Worm (Caenorhabditis elegans) whole organism, young adult: ENCODE results near the gene pam-1.
A peak's percentile ranks its signal among the peaks of the same experiment; 100 is the strongest.

Experiments
- B0035.1 ChIP-seq: sonication (generic microtip); optimal IDR thresholded peaks from 2 replicates; lab custom pipeline; 2016; ENCODE audit warnings: missing genetic modification characterization, mild to moderate bottlenecking, missing compliant biosample characterization, missing genotype, missing genetic modification reagents
- C06A6.2 ChIP-seq: fragments of 200-800 bp; sonication (Bioruptor generic); conservative IDR thresholded peaks from 2 replicates; pipeline ENCODE4 v1.3.6; 2022; ENCODE audit warnings: missing genetic modification characterization, missing compliant biosample characterization
- F33H1.4 ChIP-seq: fragments of 200-800 bp; sonication (Bioruptor generic); IDR thresholded peaks from 2 replicates; pipeline ENCODE4 v1.3.6; 2022; ENCODE audit warnings: missing genetic modification reagents, missing genetic modification characterization, missing compliant biosample characterization
- F37B4.10 ChIP-seq: fragments of 200-800 bp; sonication (Bioruptor generic); IDR thresholded peaks from 2 replicates; pipeline ENCODE4 v1.3.6; 2022; ENCODE audit warnings: missing genetic modification characterization, missing compliant biosample characterization
- K11D2.4 ChIP-seq: fragments of 200-800 bp; sonication (Bioruptor generic); IDR thresholded peaks from 2 replicates; pipeline ENCODE4 v1.3.6; 2022; ENCODE audit warnings: missing genetic modification reagents, missing genetic modification characterization, missing compliant biosample characterization
- Y53G8AR.9 ChIP-seq: fragments of 200-800 bp; sonication (Bioruptor generic); conservative IDR thresholded peaks from 2 replicates; pipeline ENCODE4 v1.3.6; 2022; ENCODE audit warnings: missing genetic modification reagents, missing genetic modification characterization, missing compliant biosample characterization
- Y67H2A.10 ChIP-seq: fragments of 200-800 bp; sonication (Bioruptor generic); conservative IDR thresholded peaks from 2 replicates; pipeline ENCODE4 v1.3.6; 2022; ENCODE audit warnings: missing genetic modification reagents, missing genetic modification characterization, missing compliant biosample characterization
- Y79H2A.3 ChIP-seq: fragments of 200-800 bp; sonication (Bioruptor generic); conservative IDR thresholded peaks from 2 replicates; pipeline ENCODE4 v1.3.6; 2022; ENCODE audit warnings: missing genetic modification reagents, missing genetic modification characterization, missing compliant biosample characterization
- Y95B8A.8 ChIP-seq: fragments of 200-800 bp; sonication (Bioruptor generic); IDR thresholded peaks from 2 replicates; pipeline ENCODE4 v1.3.6; 2022; ENCODE audit warnings: missing genetic modification reagents, missing genetic modification characterization, missing compliant biosample characterization
- ZK185.1 ChIP-seq: sonication (generic microtip); optimal IDR thresholded peaks from 2 replicates; lab custom pipeline; 2016; ENCODE audit warnings: mild to moderate bottlenecking, missing genetic modification characterization, missing compliant biosample characterization; ENCODE audit not compliant: poor library complexity, severe bottlenecking
- athp-1 ChIP-seq: sonication (generic microtip); optimal IDR thresholded peaks from 2 replicates; lab custom pipeline; 2017; ENCODE audit warnings: mild to moderate bottlenecking, missing genetic modification characterization, missing compliant biosample characterization
- attf-3 ChIP-seq: fragments of 200-800 bp; sonication (Bioruptor generic); conservative IDR thresholded peaks from 2 replicates; pipeline ENCODE4 v1.3.6; 2022; ENCODE audit warnings: missing genetic modification reagents, missing genetic modification characterization, missing compliant biosample characterization
- bed-2 ChIP-seq: fragments of 200-800 bp; sonication (Bioruptor generic); IDR thresholded peaks from 2 replicates; pipeline ENCODE4 v1.3.6; 2022; ENCODE audit warnings: missing genetic modification reagents, missing genetic modification characterization, missing compliant biosample characterization
- ceh-100 ChIP-seq: fragments of 200-800 bp; sonication (Bioruptor generic); IDR thresholded peaks from 2 replicates; pipeline ENCODE4 v1.3.6; 2022; ENCODE audit warnings: missing genetic modification reagents, missing genetic modification characterization, missing compliant biosample characterization
- ceh-91 ChIP-seq: fragments of 200-800 bp; sonication (Bioruptor generic); IDR thresholded peaks from 2 replicates; pipeline ENCODE4 v1.3.6; 2022; ENCODE audit warnings: missing genetic modification reagents, missing genetic modification characterization, missing compliant biosample characterization
- die-1 ChIP-seq: sonication (generic microtip); optimal IDR thresholded peaks from 2 replicates; lab custom pipeline; 2016; ENCODE audit warnings: missing genotype, mild to moderate bottlenecking, missing genetic modification characterization, missing compliant biosample characterization
- dox-1 ChIP-seq: fragments of 200-800 bp; sonication (Bioruptor generic); IDR thresholded peaks from 2 replicates; pipeline ENCODE4 v1.3.6; 2022; ENCODE audit warnings: missing genetic modification reagents, missing genetic modification characterization, missing compliant biosample characterization
- dpl-1 ChIP-seq: fragments of 150-350 bp; optimal IDR thresholded peaks from 2 replicates; lab custom pipeline; 2014; ENCODE audit warnings: missing biosample characterization, missing genetic modification reagents, missing genetic modification characterization
- efl-1 ChIP-seq: fragments of 150-350 bp; optimal IDR thresholded peaks from 2 replicates; lab custom pipeline; 2014; ENCODE audit warnings: missing biosample characterization, missing genetic modification reagents, missing genetic modification characterization
- egl-18 ChIP-seq: fragments of 200-800 bp; sonication (Bioruptor generic); IDR thresholded peaks from 2 replicates; pipeline ENCODE4 v1.3.6; 2022; ENCODE audit warnings: missing genetic modification reagents, missing genetic modification characterization, missing compliant biosample characterization
- gei-17 ChIP-seq: fragments of 200-800 bp; sonication (Bioruptor generic); optimal IDR thresholded peaks from 2 replicates; lab custom pipeline; 2018; ENCODE audit warnings: mild to moderate bottlenecking, missing genetic modification characterization, missing compliant biosample characterization
- him-1 ChIP-seq: sonication (generic microtip); optimal IDR thresholded peaks from 2 replicates; lab custom pipeline; 2016; ENCODE audit warnings: missing genotype, missing genetic modification reagents, missing genetic modification characterization, missing compliant biosample characterization
- hmg-1.2 ChIP-seq: fragments of 200-800 bp; sonication (Bioruptor generic); IDR thresholded peaks from 2 replicates; pipeline ENCODE4 v1.3.6; 2022; ENCODE audit warnings: missing genetic modification reagents, missing genetic modification characterization, missing compliant biosample characterization
- hsf-1 ChIP-seq: fragments of 200-800 bp; sonication (Bioruptor generic); IDR thresholded peaks from 2 replicates; pipeline ENCODE4 v1.3.6; 2022; ENCODE audit warnings: missing genetic modification reagents, missing genetic modification characterization, missing compliant biosample characterization
- lin-35 ChIP-seq, 3 experiments: fragments of 150-350 bp in 2 of 3; sonication (generic microtip) in 1 of 3; optimal IDR thresholded peaks; 2 replicates each; lab custom pipeline; 2014 to 2018; ENCODE audit warnings: missing biosample characterization in 3 of 3, missing genetic modification characterization in 3 of 3, missing genetic modification reagents in 3 of 3
- lin-40 ChIP-seq: sonication (generic microtip); optimal IDR thresholded peaks from 2 replicates; lab custom pipeline; 2016; ENCODE audit warnings: missing genetic modification characterization, mild to moderate bottlenecking, missing compliant biosample characterization, missing genotype, missing genetic modification reagents
- lin-54 ChIP-seq: fragments of 200-800 bp; sonication (Bioruptor generic); optimal IDR thresholded peaks from 2 replicates; lab custom pipeline; 2018; ENCODE audit warnings: mild to moderate bottlenecking, missing genetic modification characterization, missing compliant biosample characterization
- lsl-1 ChIP-seq: fragments of 200-800 bp; sonication (Bioruptor generic); optimal IDR thresholded peaks from 2 replicates; lab custom pipeline; 2018; ENCODE audit warnings: mild to moderate bottlenecking, missing genetic modification characterization, moderate library complexity, missing compliant biosample characterization
- lsy-27 ChIP-seq: sonication (generic microtip); optimal IDR thresholded peaks from 2 replicates; lab custom pipeline; 2017; ENCODE audit warnings: missing genetic modification characterization, mild to moderate bottlenecking, missing compliant biosample characterization, antibody characterized with exemption, missing genotype, borderline replicate concordance; ENCODE audit not compliant: insufficient read depth
- madf-10 ChIP-seq: sonication (generic microtip); optimal IDR thresholded peaks from 2 replicates; lab custom pipeline; 2016; ENCODE audit warnings: mild to moderate bottlenecking, missing genetic modification characterization, missing compliant biosample characterization
- madf-3 ChIP-seq: fragments of 200-800 bp; sonication (Bioruptor generic); IDR thresholded peaks from 2 replicates; pipeline ENCODE4 v1.3.6; 2022; ENCODE audit warnings: missing genetic modification reagents, missing genetic modification characterization, missing compliant biosample characterization
- madf-6 ChIP-seq: fragments of 200-800 bp; sonication (Bioruptor generic); IDR thresholded peaks from 2 replicates; pipeline ENCODE4 v1.3.6; 2022; ENCODE audit warnings: missing genetic modification reagents, missing genetic modification characterization, missing compliant biosample characterization
- mcd-1 ChIP-seq: fragments of 200-800 bp; sonication (Bioruptor generic); IDR thresholded peaks from 2 replicates; pipeline ENCODE4 v1.3.6; 2022; ENCODE audit warnings: missing genetic modification reagents, missing genetic modification characterization, missing compliant biosample characterization
- nfya-2 ChIP-seq: fragments of 200-800 bp; sonication (Bioruptor generic); IDR thresholded peaks from 2 replicates; pipeline ENCODE4 v1.3.6; 2022; ENCODE audit warnings: missing genetic modification reagents, missing genetic modification characterization, missing compliant biosample characterization
- nfyb-1 ChIP-seq: fragments of 200-800 bp; sonication (Bioruptor generic); IDR thresholded peaks from 2 replicates; pipeline ENCODE4 v1.3.6; 2022; ENCODE audit warnings: missing genetic modification reagents, missing genetic modification characterization, missing compliant biosample characterization
- nhr-120 ChIP-seq: fragments of 200-800 bp; sonication (Bioruptor generic); IDR thresholded peaks from 2 replicates; pipeline ENCODE4 v1.3.6; 2022; ENCODE audit warnings: missing genetic modification characterization, missing compliant biosample characterization
- pbrm-1 ChIP-seq: fragments of 200-800 bp; sonication (Bioruptor generic); IDR thresholded peaks from 2 replicates; pipeline ENCODE4 v1.3.6; 2022; ENCODE audit warnings: missing genetic modification reagents, missing genetic modification characterization, missing compliant biosample characterization
- rec-8 ChIP-seq, 2 experiments: sonication (generic microtip); optimal IDR thresholded peaks; 2 replicates each; lab custom pipeline; 2016; ENCODE audit warnings: mild to moderate bottlenecking in 2 of 2, missing genetic modification characterization in 2 of 2, missing genetic modification reagents in 2 of 2, missing genotype in 2 of 2, missing biosample characterization in 1 of 2, missing compliant biosample characterization in 1 of 2, moderate library complexity in 1 of 2
- repo-1 ChIP-seq: sonication (generic microtip); optimal IDR thresholded peaks from 2 replicates; lab custom pipeline; 2017; ENCODE audit warnings: mild to moderate bottlenecking, missing genetic modification characterization, missing compliant biosample characterization
- somi-1 ChIP-seq: fragments of 200-800 bp; sonication (Bioruptor generic); optimal IDR thresholded peaks from 2 replicates; lab custom pipeline; 2018; ENCODE audit warnings: mild to moderate bottlenecking, missing genetic modification characterization, missing compliant biosample characterization
- tbp1 ChIP-seq: fragments of 200-800 bp; sonication (Bioruptor generic); optimal IDR thresholded peaks from 2 replicates; lab custom pipeline; 2018; ENCODE audit warnings: mild to moderate bottlenecking, missing genetic modification characterization, missing compliant biosample characterization
- unc-130 ChIP-seq: sonication (generic microtip); optimal IDR thresholded peaks from 2 replicates; lab custom pipeline; 2016; ENCODE audit warnings: missing genetic modification reagents, missing genetic modification characterization, missing compliant biosample characterization
- xnd-1 ChIP-seq: sonication (generic microtip); optimal IDR thresholded peaks from 2 replicates; lab custom pipeline; 2016; ENCODE audit warnings: missing genotype, missing genetic modification reagents, missing genetic modification characterization, missing compliant biosample characterization
- ztf-18 ChIP-seq: sonication (generic microtip); optimal IDR thresholded peaks from 2 replicates; lab custom pipeline; 2016; ENCODE audit warnings: missing genotype, mild to moderate bottlenecking, missing genetic modification characterization, missing compliant biosample characterization
- ztf-28 ChIP-seq: fragments of 200-800 bp; sonication (Bioruptor generic); IDR thresholded peaks from 2 replicates; pipeline ENCODE4 v1.3.6; 2022; ENCODE audit warnings: missing genetic modification reagents, missing genetic modification characterization, missing compliant biosample characterization

Gene pam-1

ce11 chrIV:7508850-7509249 lies 41.8 kb downstream of the pam-1 start:
- TF ChIP-seq lsl-1 (GFP tag; lab: Kevin White, UChicago) (peak; percentile 79), F33H1.4 (GFP tag; lab: Robert Waterston, UW) (peak; percentile 80), madf-6 (peak; percentile 54; the same call in 1 of the 2 replicates), efl-1 (GFP tag; lab: Kevin White, UChicago) (peak; percentile 51), dpl-1 (GFP tag; lab: Kevin White, UChicago) (peak; percentile 40), him-1 (tag; lab: Kevin White, UChicago) (peak; percentile 16), attf-3 (peak; percentile 35; the same call in 1 of the 2 replicates), unc-130 (GFP tag; lab: Kevin White, UChicago) (no peak), Y67H2A.10 (GFP tag; lab: Robert Waterston, UW) (no peak), lin-54 (peak; percentile 53), gei-17 (no peak), xnd-1 (tag; lab: Kevin White, UChicago) (peak; percentile 6), F37B4.10 (GFP tag; lab: Robert Waterston, UW) (no peak)

- TF ChIP-seq athp-1 (tag; lab: Kevin White, UChicago), result peak; percentile 38
- 0 out of 2 replicates have a peak, but pooled peaks have one; percentile 54 for TF ChIP-seq hsf-1 (GFP tag; lab: Robert Waterston, UW)
- no peak for TF ChIP-seq lsy-27
- peak; percentile 86 for TF ChIP-seq Y53G8AR.9
- peak; percentile 45 for TF ChIP-seq madf-10 (tag; lab: Kevin White, UChicago)
- no peak for TF ChIP-seq B0035.1 (tag; lab: Kevin White, UChicago)
- TF ChIP-seq dox-1, result peak; percentile 73
- peak; percentile 45; the same call in 1 of the 2 replicates for TF ChIP-seq madf-6
- TF ChIP-seq ztf-18, result peak; percentile 42
- TF ChIP-seq ztf-28, result no peak
- TF ChIP-seq ceh-100, result 0 out of 2 replicates have a peak, but pooled peaks have one; percentile 40
- peak; percentile 76 for TF ChIP-seq Y95B8A.8 (GFP tag; lab: Robert Waterston, UW)
- TF ChIP-seq lin-40 (tag; lab: Kevin White, UChicago), result peak; percentile 68
- peak; percentile 44; the same call in 1 of the 2 replicates for TF ChIP-seq nfyb-1 (GFP tag; lab: Robert Waterston, UW)
- peak; percentile 81 for TF ChIP-seq lin-54
- TF ChIP-seq K11D2.4 (GFP tag; lab: Robert Waterston, UW), result peak; percentile 54; the same call in 1 of the 2 replicates
- TF ChIP-seq Y79H2A.3, result no peak
- TF ChIP-seq die-1 (tag; lab: Kevin White, UChicago), result peak; percentile 16
- TF ChIP-seq egl-18 (GFP tag; lab: Robert Waterston, UW), result no peak
- no peak for TF ChIP-seq nhr-120 (GFP tag; lab: Robert Waterston, UW)
- no peak for TF ChIP-seq bed-2
- no peak for TF ChIP-seq ZK185.1 (tag; lab: Kevin White, UChicago)
- peak in 1 of 3 experiments; percentile 73 for TF ChIP-seq lin-35 (GFP tag; optimal IDR thresholded peaks at IDR 0.05; lab: Kevin White, UChicago)
- peak; percentile 45 for TF ChIP-seq repo-1
- peak; percentile 55 for TF ChIP-seq tbp1 (GFP tag; lab: Kevin White, UChicago)
- TF ChIP-seq madf-3 (GFP tag; lab: Robert Waterston, UW), result peak; percentile 97
- no peak for TF ChIP-seq C06A6.2 (GFP tag; lab: Robert Waterston, UW)
- peak; percentile 65 for TF ChIP-seq somi-1 (GFP tag; lab: Kevin White, UChicago)
- peak; percentile 67 for TF ChIP-seq attf-3
- TF ChIP-seq nfya-2 (GFP tag; lab: Robert Waterston, UW), result no peak
- 0 out of 2 replicates have a peak, but pooled peaks have one; percentile 55 for TF ChIP-seq pbrm-1
- TF ChIP-seq hmg-1.2 (GFP tag; lab: Robert Waterston, UW), result peak; percentile 92
- no peak for TF ChIP-seq ceh-91 (GFP tag; lab: Robert Waterston, UW)
- peak; percentile 75 for TF ChIP-seq mcd-1 (GFP tag; lab: Robert Waterston, UW)
- no peak for TF ChIP-seq rec-8 (tag; optimal IDR thresholded peaks at IDR 0.05; lab: Kevin White, UChicago)
Observed at ce11 chrIV:7507841-7508509, 42.6 kb downstream of the pam-1 start, which contains the start of the genes vdac-1 and R05G6.5. Gene vdac-1 (minus strand): TSS chrIV:7507891. Gene R05G6.5 (plus strand): TSS chrIV:7508367.
